Fruit fly (Drosophila melanogaster): ENCODE results near the gene CG46435.

Gene CG46435

DNA sequence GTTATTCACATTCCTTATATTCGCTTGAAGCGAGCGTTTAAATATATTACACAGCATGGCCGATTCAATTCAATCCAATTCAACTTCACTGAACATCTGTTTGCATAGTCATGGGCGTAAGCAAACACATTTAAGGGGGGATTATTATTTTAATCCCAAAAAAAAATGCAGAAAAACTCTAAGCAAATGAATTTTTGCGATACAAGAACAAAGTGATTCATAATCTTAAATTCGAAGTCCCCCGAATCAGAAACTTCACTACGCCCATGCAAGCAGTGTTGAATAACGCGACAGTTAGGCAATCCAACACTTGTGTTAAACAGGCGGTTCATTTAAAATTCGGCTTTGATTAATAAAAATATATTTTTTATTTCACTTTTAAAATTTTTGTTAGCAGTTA lies 45.5 kb downstream of the CG46435 start, which contains the start of gene CG14100 (continued):
- TF ChIP-seq vnd (GFP tag; IDR thresholded peaks at IDR 0.05; ENCODE audit: partially characterized antibody) (peak; percentile 8; the same call in 1 of the 3 replicates), Hmr (GFP tag; optimal IDR thresholded peaks at IDR 0.05) (peak; percentile 100), HLH3B (GFP tag; IDR thresholded peaks at IDR 0.05) (peak; percentile 100), unpg (GFP tag; optimal IDR thresholded peaks at IDR 0.05) (peak; percentile 100), CG13775 (GFP tag; optimal IDR thresholded peaks at IDR 0.05) (peak; percentile 100), ind (GFP tag; optimal IDR thresholded peaks at IDR 0.05) (peak; percentile 100), gce (GFP tag; IDR thresholded peaks at IDR 0.05) (peak; percentile 100), pum (GFP tag; optimal IDR thresholded peaks at IDR 0.05) (peak; percentile 100), CG11695 (GFP tag; IDR thresholded peaks at IDR 0.05) (peak; percentile 100), az2 (GFP tag; optimal IDR thresholded peaks at IDR 0.05) (peak; percentile 100), CG10654 (GFP tag; optimal IDR thresholded peaks at IDR 0.05) (peak; percentile 100), Trl (optimal IDR thresholded peaks at IDR 0.05) (no peak), Trl (GFP tag; optimal IDR thresholded peaks at IDR 0.05) (peak; percentile 100), CG14441 (GFP tag; IDR thresholded peaks at IDR 0.05) (peak; percentile 100), ap (GFP tag; IDR thresholded peaks at IDR 0.05) (peak; percentile 100), prd (optimal IDR thresholded peaks at IDR 0.05) (no peak), prd (GFP tag; IDR thresholded peaks at IDR 0.05) (peak; percentile 100), HLH4C (GFP tag; IDR thresholded peaks at IDR 0.05; ENCODE audit: partially characterized antibody) (no peak), H15 (GFP tag; IDR thresholded peaks at IDR 0.05) (peak; percentile 100), CG7271 (tag; optimal IDR thresholded peaks at IDR 0.05) (peak; percentile 100), insv (GFP tag; optimal IDR thresholded peaks at IDR 0.05) (peak; percentile 91 to 93), Lhr (GFP tag; optimal IDR thresholded peaks at IDR 0.05) (peak; percentile 100), CG5953 (GFP tag; IDR thresholded peaks at IDR 0.05) (peak; percentile 100), CG43689 (GFP tag; IDR thresholded peaks at IDR 0.05) (peak; percentile 100), cad (GFP tag; optimal IDR thresholded peaks at IDR 0.05) (no peak), CG18262 (tag; optimal IDR thresholded peaks at IDR 0.05) (peak; percentile 100), CG11504 (tag; optimal IDR thresholded peaks at IDR 0.05) (peak; percentile 99), wor (GFP tag; IDR thresholded peaks at IDR 0.05) (peak; percentile 100), zfh2 (GFP tag; optimal IDR thresholded peaks at IDR 0.05) (peak; percentile 100), lab (GFP tag; optimal IDR thresholded peaks at IDR 0.05) (peak; percentile 100), CG10274 (GFP tag; optimal IDR thresholded peaks at IDR 0.05) (peak; percentile 98), CG7357 (GFP tag; IDR thresholded peaks at IDR 0.05) (peak; percentile 100), sens (GFP tag) (peak; percentile 100), CG2202 (tag; optimal IDR thresholded peaks at IDR 0.05) (peak; percentile 100), Pdp1 (GFP tag; optimal IDR thresholded peaks at IDR 0.05) (peak; percentile 100), her (GFP tag; optimal IDR thresholded peaks at IDR 0.05) (peak; percentile 99), CG18619 (GFP tag; optimal IDR thresholded peaks at IDR 0.05) (peak; percentile 100), CG1792 (GFP tag; optimal IDR thresholded peaks at IDR 0.05) (peak; percentile 100), CG2116 (GFP tag; optimal IDR thresholded peaks at IDR 0.05) (peak; percentile 95), Ravus (GFP tag; IDR thresholded peaks at IDR 0.05) (peak; percentile 100), dan (GFP tag; IDR thresholded peaks at IDR 0.05) (peak; percentile 100), nom (GFP tag; optimal IDR thresholded peaks at IDR 0.05) (peak; percentile 100), sna (GFP tag; IDR thresholded peaks at IDR 0.05; ENCODE audit: partially characterized antibody) (no peak), run (tag; optimal IDR thresholded peaks at IDR 0.05) (peak; percentile 100), jing (GFP tag; optimal IDR thresholded peaks at IDR 0.05) (peak; percentile 100), Fer1 (GFP tag; optimal IDR thresholded peaks at IDR 0.05) (peak; percentile 100), Eip74EF (GFP tag; optimal IDR thresholded peaks at IDR 0.05) (peak in 1 of 2 experiments; percentile 100), fd102C (GFP tag; optimal IDR thresholded peaks at IDR 0.05) (peak; percentile 99), CG9215 (GFP tag; IDR thresholded peaks at IDR 0.05) (peak; percentile 100), vfl (GFP tag; optimal IDR thresholded peaks at IDR 0.05) (peak; percentile 100), HHEX (GFP tag; optimal IDR thresholded peaks at IDR 0.05) (peak; percentile 100)

Measured in whole organism, embryonic.